Fruit fly (Drosophila melanogaster) whole organism, wandering third instar larva: Measurements from ENCODE around the gene CG3061.
A peak's percentile ranks its signal among the peaks of the same experiment; 100 is the strongest.

Experiments
- Dif ChIP-seq: fragments of 200-275, 200-300 bp; sonication (Bioruptor generic); optimal IDR thresholded peaks from 2 replicates; lab custom pipeline; 2018; ENCODE audit warnings: missing biosample characterization, missing genetic modification characterization; ENCODE audit not compliant: partially characterized antibody
- Hr78 ChIP-seq: fragments of >200 bp; optimal IDR thresholded peaks from 2 replicates; lab custom pipeline; 2017; ENCODE audit warnings: missing biosample characterization, missing genetic modification characterization
- fru ChIP-seq: fragments of 200-800 bp; sonication (Bioruptor generic); optimal IDR thresholded peaks from 3 replicates; lab custom pipeline; 2016; ENCODE audit warnings: missing biosample characterization, mild to moderate bottlenecking, missing genetic modification characterization
- usp ChIP-seq: fragments of >200 bp; optimal IDR thresholded peaks from 2 replicates; lab custom pipeline; 2017; ENCODE audit warnings: missing biosample characterization, missing genetic modification characterization

- TF ChIP-seq Hr78 (no peak), Dif (GFP tag; lab: Kevin White, UChicago) (no peak), usp (no peak), fru (GFP tag; lab: Kevin White, UChicago) (peak; percentile 39)
These were observed 44.9 kb downstream of the CG3061 start for dm6 chr3R:14077026-14077425.
